Fruit fly (Drosophila melanogaster) whole organism, embryonic: ENCODE measurements around the gene Cks85A.

Experiments
- Ada2b ChIP-seq: fragments of 200-800 bp; sonication (Bioruptor generic); IDR thresholded peaks from 2 replicates; pipeline ENCODE4 v1.3.6; 2022; ENCODE audit warnings: missing biosample characterization, missing genetic modification characterization
- Aef1 ChIP-seq: fragments of 200-800 bp; sonication (Bioruptor generic); IDR thresholded peaks from 3 replicates; pipeline ENCODE4 v1.3.6; 2022; ENCODE audit warnings: missing biosample characterization, missing genetic modification characterization
- Bteb2 ChIP-seq: fragments of 200-800 bp; sonication (Bioruptor generic); optimal IDR thresholded peaks from 2 replicates; lab custom pipeline; 2016; ENCODE audit warnings: missing biosample characterization, missing genetic modification characterization
- CG10654 ChIP-seq: fragments of 200-800 bp; sonication (Bioruptor generic); optimal IDR thresholded peaks from 2 replicates; lab custom pipeline; 2016; ENCODE audit warnings: missing biosample characterization, missing genetic modification characterization
- CG12391 ChIP-seq: fragments of 200-800 bp; sonication (Bioruptor generic); optimal IDR thresholded peaks from 3 replicates; lab custom pipeline; 2018; ENCODE audit warnings: missing biosample characterization, mild to moderate bottlenecking, missing genetic modification characterization, moderate library complexity
- CG16779 ChIP-seq: fragments of 200-800 bp; sonication (Bioruptor generic); IDR thresholded peaks from 2 replicates; pipeline ENCODE4 v1.3.6; 2022; ENCODE audit warnings: missing biosample characterization, missing genetic modification characterization
- CG34224 ChIP-seq: fragments of 200-800 bp; sonication (Bioruptor generic); IDR thresholded peaks from 3 replicates; pipeline ENCODE4 v1.3.6; 2022; ENCODE audit warnings: missing biosample characterization, missing genetic modification characterization; ENCODE audit not compliant: partially characterized antibody
- CG4360 ChIP-seq: fragments of 200-800 bp; sonication (Bioruptor generic); IDR thresholded peaks from 2 replicates; pipeline ENCODE4 v1.3.6; 2022; ENCODE audit warnings: missing biosample characterization, missing genetic modification characterization
- CG4707 ChIP-seq: fragments of 200-800 bp; sonication (Bioruptor generic); optimal IDR thresholded peaks from 2 replicates; lab custom pipeline; 2018; ENCODE audit warnings: missing biosample characterization, mild to moderate bottlenecking, missing genetic modification characterization, moderate library complexity
- CG4820 ChIP-seq: fragments of 200-800 bp; sonication (Bioruptor generic); optimal IDR thresholded peaks from 3 replicates; lab custom pipeline; 2016; ENCODE audit warnings: missing biosample characterization, missing genetic modification characterization
- CG7963 ChIP-seq: fragments of 200-800 bp; sonication (Bioruptor generic); IDR thresholded peaks from 3 replicates; pipeline ENCODE4 v1.3.6; 2022; ENCODE audit warnings: missing biosample characterization, missing genetic modification characterization; ENCODE audit not compliant: partially characterized antibody
- CG9817 ChIP-seq: fragments of 200-800 bp; sonication (Bioruptor generic); optimal IDR thresholded peaks from 2 replicates; lab custom pipeline; 2018; ENCODE audit warnings: missing biosample characterization, mild to moderate bottlenecking, missing genetic modification characterization, moderate library complexity
- CG9876 ChIP-seq: fragments of 200-800 bp; sonication (Bioruptor generic); optimal IDR thresholded peaks from 2 replicates; lab custom pipeline; 2016; ENCODE audit warnings: missing biosample characterization, missing genetic modification characterization
- Dref ChIP-seq: fragments of 200-800 bp; sonication (Bioruptor generic); IDR thresholded peaks from 2 replicates; pipeline ENCODE4 v1.3.6; 2022; ENCODE audit warnings: missing biosample characterization, missing genetic modification characterization
- Hr3 ChIP-seq: fragments of 200-800 bp; sonication (Bioruptor generic); optimal IDR thresholded peaks from 3 replicates; lab custom pipeline; 2016; ENCODE audit warnings: missing biosample characterization, missing genetic modification characterization
- MBD-R2 ChIP-seq: fragments of 200-800 bp; sonication (Bioruptor generic); IDR thresholded peaks from 2 replicates; pipeline ENCODE4 v1.3.6; 2022; ENCODE audit warnings: missing biosample characterization, missing genetic modification characterization
- Mad ChIP-seq: fragments of 200-800 bp; sonication (Bioruptor generic); optimal IDR thresholded peaks from 2 replicates; lab custom pipeline; 2016; ENCODE audit warnings: missing biosample characterization, missing genetic modification characterization
- Med ChIP-seq: fragments of 200-800 bp; sonication (Bioruptor generic); peaks from one replicate; lab custom pipeline; 2016; ENCODE audit warnings: missing biosample characterization, missing genetic modification characterization, mild to moderate bottlenecking, inconsistent platforms, moderate library complexity
- Scr ChIP-seq: fragments of 200-800 bp; sonication (Bioruptor generic); IDR thresholded peaks from 2 replicates; pipeline ENCODE4 v1.3.6; 2022; ENCODE audit warnings: missing biosample characterization, missing genetic modification characterization; ENCODE audit not compliant: partially characterized antibody
- Side ChIP-seq: fragments of 200-800 bp; sonication (Bioruptor generic); optimal IDR thresholded peaks from 2 replicates; lab custom pipeline; 2016; ENCODE audit warnings: missing biosample characterization, missing genetic modification characterization
- Sin3A ChIP-seq: fragments of >200 bp; optimal IDR thresholded peaks from 2 replicates; lab custom pipeline; 2018
- bbx ChIP-seq: fragments of 200-800 bp; sonication (Bioruptor generic); IDR thresholded peaks from 2 replicates; pipeline ENCODE4 v1.3.6; 2022; ENCODE audit warnings: missing biosample characterization, missing genetic modification characterization; ENCODE audit not compliant: partially characterized antibody
- cas ChIP-seq: fragments of 200-800 bp; sonication (Bioruptor generic); IDR thresholded peaks from 2 replicates; pipeline ENCODE4 v1.3.6; 2022; ENCODE audit warnings: missing biosample characterization, missing genetic modification characterization
- chif ChIP-seq, 2 experiments: fragments of 200-800 bp; sonication (Bioruptor generic); optimal IDR thresholded peaks; 3 replicates each; lab custom pipeline; 2016; ENCODE audit warnings: missing biosample characterization in 2 of 2, missing genetic modification characterization in 2 of 2
- chm ChIP-seq: fragments of 200-800 bp; sonication (Bioruptor generic); IDR thresholded peaks from 2 replicates; pipeline ENCODE4 v1.3.6; 2022; ENCODE audit warnings: missing biosample characterization, missing genetic modification characterization
- crp ChIP-seq, 2 experiments: fragments of 200-800 bp; sonication (Bioruptor generic); optimal IDR thresholded peaks; 2 replicates in 1 of 2; 3 replicates in 1 of 2; lab custom pipeline; 2017; ENCODE audit warnings: missing biosample characterization in 2 of 2, missing genetic modification characterization in 2 of 2, mild to moderate bottlenecking in 1 of 2, moderate library complexity in 1 of 2
- dmrt99B ChIP-seq: fragments of 200-800 bp; sonication (Bioruptor generic); optimal IDR thresholded peaks from 2 replicates; lab custom pipeline; 2018; ENCODE audit warnings: missing biosample characterization, mild to moderate bottlenecking, missing genetic modification characterization, moderate library complexity
- dpn ChIP-seq, 2 experiments: fragments of 200-800 bp; sonication (Bioruptor generic); optimal IDR thresholded peaks; 3 replicates each; lab custom pipeline; 2016; ENCODE audit warnings: missing biosample characterization in 2 of 2, missing genetic modification characterization in 2 of 2
- fru ChIP-seq: fragments of >200 bp; optimal IDR thresholded peaks from 2 replicates; lab custom pipeline; 2017
- lmd ChIP-seq: fragments of 200-800 bp; sonication (Bioruptor generic); IDR thresholded peaks from 2 replicates; pipeline ENCODE4 v1.3.6; 2022; ENCODE audit warnings: missing biosample characterization, missing genetic modification characterization
- nom ChIP-seq: fragments of 200-800 bp; sonication (Bioruptor generic); optimal IDR thresholded peaks from 2 replicates; lab custom pipeline; 2017; ENCODE audit warnings: missing biosample characterization, missing genetic modification characterization, mild to moderate bottlenecking, moderate library complexity, missing genetic modification reagents
- oc ChIP-seq: fragments of 200-800 bp; sonication (Bioruptor generic); optimal IDR thresholded peaks from 2 replicates; lab custom pipeline; 2018; ENCODE audit warnings: missing biosample characterization, mild to moderate bottlenecking, missing genetic modification characterization, moderate library complexity
- onecut ChIP-seq: fragments of 200-800 bp; sonication (Bioruptor generic); IDR thresholded peaks from 2 replicates; pipeline ENCODE4 v1.3.6; 2022; ENCODE audit warnings: missing biosample characterization, missing genetic modification characterization
- pfk ChIP-seq: fragments of 200-800 bp; sonication (Bioruptor generic); optimal IDR thresholded peaks from 2 replicates; lab custom pipeline; 2018; ENCODE audit warnings: missing biosample characterization, mild to moderate bottlenecking, missing genetic modification characterization, moderate library complexity
- pzg ChIP-seq: fragments of 200-800 bp; sonication (Bioruptor generic); optimal IDR thresholded peaks from 3 replicates; lab custom pipeline; 2018; ENCODE audit warnings: missing biosample characterization, mild to moderate bottlenecking, missing genetic modification characterization, moderate library complexity
- ranshi ChIP-seq: fragments of 200-800 bp; sonication (Bioruptor generic); IDR thresholded peaks from 2 replicates; pipeline ENCODE4 v1.3.6; 2022; ENCODE audit warnings: missing biosample characterization, missing genetic modification characterization
- row ChIP-seq: fragments of 200-800 bp; sonication (Bioruptor generic); IDR thresholded peaks from 3 replicates; pipeline ENCODE4 v1.3.6; 2022; ENCODE audit warnings: missing biosample characterization, missing genetic modification characterization
- schlank ChIP-seq: fragments of 200-800 bp; sonication (Bioruptor generic); optimal IDR thresholded peaks from 2 replicates; lab custom pipeline; 2018; ENCODE audit warnings: missing biosample characterization, mild to moderate bottlenecking, missing genetic modification characterization
- slbo ChIP-seq: fragments of 200-800 bp; sonication (Bioruptor generic); IDR thresholded peaks from 2 replicates; pipeline ENCODE4 v1.3.6; 2022; ENCODE audit warnings: missing biosample characterization, missing genetic modification characterization
- tio ChIP-seq: fragments of 200-800 bp; sonication (Bioruptor generic); optimal IDR thresholded peaks from 2 replicates; lab custom pipeline; 2017; ENCODE audit warnings: missing biosample characterization, missing genetic modification characterization, inconsistent platforms
- trh ChIP-seq: fragments of 200-800 bp; sonication (Bioruptor generic); optimal IDR thresholded peaks from 2 replicates; lab custom pipeline; 2016; ENCODE audit warnings: missing biosample characterization, missing genetic modification characterization
- twi ChIP-seq: fragments of 200-800 bp; optimal IDR thresholded peaks from 2 replicates; lab custom pipeline; 2019; ENCODE audit warnings: missing biosample characterization, mild to moderate bottlenecking, missing genetic modification characterization, moderate library complexity
- wdn ChIP-seq: fragments of 200-800 bp; sonication (Bioruptor generic); IDR thresholded peaks from 2 replicates; pipeline ENCODE4 v1.3.6; 2022; ENCODE audit warnings: missing biosample characterization, missing genetic modification characterization
- zfh1 ChIP-seq: fragments of 200-800 bp; sonication (Bioruptor generic); IDR thresholded peaks from 3 replicates; pipeline ENCODE4 v1.3.6; 2022; ENCODE audit warnings: missing biosample characterization, missing genetic modification characterization

The Cks85A gene

DNA sequence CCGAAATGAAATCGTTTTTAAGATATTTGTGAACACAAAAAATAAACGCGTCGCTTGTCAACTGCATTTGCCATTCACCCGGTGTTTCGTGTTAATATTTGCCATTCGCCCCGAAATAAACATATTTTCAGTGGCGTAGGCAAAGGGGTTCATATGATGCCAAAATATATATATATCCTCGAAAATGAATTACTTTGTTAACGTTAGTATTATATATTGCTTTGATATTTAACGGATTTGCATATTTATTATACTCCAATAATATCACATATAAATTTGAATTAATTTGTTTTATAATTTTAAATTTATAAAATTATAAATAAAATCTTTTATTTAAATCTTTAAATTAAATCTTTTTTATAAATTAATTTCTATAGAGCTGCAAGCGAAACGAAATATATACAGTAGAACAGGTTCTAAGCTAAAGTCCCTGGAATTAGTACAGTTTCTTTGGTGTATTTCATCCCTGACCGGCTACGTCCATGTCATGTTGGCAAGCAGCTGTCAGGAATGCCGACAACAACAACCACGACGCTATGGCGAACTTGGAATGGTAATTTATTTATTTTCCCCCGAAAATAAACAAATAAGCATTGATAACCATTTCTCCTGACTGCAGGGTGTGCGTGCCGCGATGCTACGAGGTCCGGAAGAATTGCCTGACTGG is 13.5 kb upstream of the Cks85A start, which contains the start of the genes M1BP and CG8202 (continued):
- TF ChIP-seq Hr3 (GFP tag; lab: Kevin White, UChicago) (peak; percentile 94), Bteb2 (peak; percentile 41), slbo (GFP tag; lab: Robert Waterston, UW) (peak; percentile 85), onecut (peak; percentile 69), nom (GFP tag; lab: Kevin White, UChicago) (peak; percentile 95), schlank (tag; lab: Kevin White, UChicago) (peak; percentile 53), chm (GFP tag; lab: Robert Waterston, UW) (peak; percentile 52; the same call in 1 of the 2 replicates), Sin3A (lab: Kevin White, UChicago) (no peak), CG16779 (GFP tag; lab: Robert Waterston, UW) (no peak), CG4360 (GFP tag; lab: Robert Waterston, UW) (peak; percentile 95), chif (GFP tag; optimal IDR thresholded peaks at IDR 0.05; lab: Kevin White, UChicago) (peak; percentile 8 to 67), dpn (GFP tag; optimal IDR thresholded peaks at IDR 0.05; lab: Kevin White, UChicago) (peak; percentile 49 to 91), oc (no peak), tio (GFP tag; lab: Kevin White, UChicago) (peak; percentile 84), fru (lab: Kevin White, UChicago) (no peak), dmrt99B (peak; percentile 91), CG4820 (GFP tag; lab: Kevin White, UChicago) (peak; percentile 86), twi (tag; lab: Kevin White, UChicago) (peak; percentile 89), bbx (GFP tag; lab: Robert Waterston, UW) (no peak), wdn (GFP tag; lab: Robert Waterston, UW) (peak; percentile 53), Dref (no peak), CG9876 (peak; percentile 44), CG9817 (peak; percentile 86), pfk (GFP tag; lab: Kevin White, UChicago) (no peak), lmd (peak; percentile 82), Ada2b (GFP tag; lab: Robert Waterston, UW) (peak; percentile 55; the same call in 1 of the 2 replicates), CG4707 (GFP tag; lab: Kevin White, UChicago) (peak; percentile 13), cas (no peak), ranshi (GFP tag; lab: Robert Waterston, UW) (peak; percentile 92), CG12391 (tag; lab: Kevin White, UChicago) (peak; percentile 95), Mad (GFP tag; lab: Kevin White, UChicago) (peak; percentile 70), CG10654 (peak; percentile 85), Aef1 (GFP tag; lab: Robert Waterston, UW) (peak; percentile 83)

DNA sequence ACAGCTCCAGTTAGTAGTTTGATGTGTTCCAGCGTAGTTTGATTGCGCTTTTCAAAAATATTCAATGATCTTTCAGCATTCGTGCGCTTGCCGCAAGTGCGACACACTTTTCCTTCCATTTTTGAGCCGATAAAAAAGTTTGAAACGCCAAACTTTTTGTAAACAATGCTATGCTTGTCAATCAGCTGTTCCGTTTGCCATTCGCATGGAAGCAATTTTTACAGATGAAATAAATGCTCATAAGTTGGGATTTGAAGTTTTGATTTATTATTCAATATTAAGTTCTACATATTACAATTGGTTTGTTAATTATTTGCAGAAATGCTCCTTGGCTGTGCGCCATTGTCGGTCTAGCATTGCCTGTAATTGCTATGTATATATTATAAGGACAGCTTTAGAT is 11.3 kb upstream of the Cks85A start, which contains the start of gene ranshi:
ranshi (minus strand) TSS at position 152 of the 400 bp plus-strand sequence.
- peak; percentile 11; the same call in 1 of the 3 replicates for TF ChIP-seq row
- TF ChIP-seq zfh1, result no peak
- peak; percentile 15 for TF ChIP-seq pzg (GFP tag; lab: Kevin White, UChicago)
- no peak for TF ChIP-seq Side
- TF ChIP-seq CG7963 (GFP tag; lab: Robert Waterston, UW), result no peak
- TF ChIP-seq Med (GFP tag; lab: Kevin White, UChicago), result peak; percentile 28
- TF ChIP-seq Scr (GFP tag; lab: Robert Waterston, UW), result no peak
- TF ChIP-seq Hr3 (GFP tag; lab: Kevin White, UChicago), result no peak
- TF ChIP-seq CG34224 (GFP tag; lab: Robert Waterston, UW), result 0 out of 3 replicates have a peak, but pooled peaks have one; percentile 16
- peak; percentile 77 for TF ChIP-seq MBD-R2 (GFP tag; lab: Robert Waterston, UW)
- peak in 1 of 2 experiments; percentile 79 for TF ChIP-seq crp (GFP tag; optimal IDR thresholded peaks at IDR 0.05; lab: Kevin White, UChicago)
- TF ChIP-seq trh, result no peak
